Worm (Caenorhabditis elegans): ENCODE measurements around the gene inx-11.

DNA sequence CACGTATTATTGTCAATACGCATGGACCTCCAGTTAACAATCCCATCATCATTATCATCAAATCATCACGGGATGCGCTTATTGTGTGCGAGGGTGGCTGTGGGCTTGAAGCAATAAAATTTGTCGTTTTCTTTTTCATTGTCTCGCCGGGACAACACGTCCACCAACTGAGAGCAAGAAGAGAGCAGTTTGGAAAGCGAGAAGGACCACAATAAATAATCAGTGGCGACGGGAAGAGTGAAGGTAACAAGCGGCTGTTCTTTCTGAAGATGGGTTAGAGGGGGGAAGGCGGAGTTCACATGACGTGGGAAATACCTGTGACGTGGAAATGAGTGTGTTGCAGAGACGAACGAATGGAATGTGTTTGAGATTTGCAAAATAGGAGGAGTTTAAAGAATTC, 31.7 kb downstream of the inx-11 start:
- no peak for TF ChIP-seq elt-3 (tag; optimal IDR thresholded peaks at IDR 0.05)
- TF ChIP-seq blmp-1 (tag; optimal IDR thresholded peaks at IDR 0.05): no peak
- TF ChIP-seq lin-32 (GFP tag; optimal IDR thresholded peaks at IDR 0.05): no peak
- no peak for TF ChIP-seq nhr-28 (tag; optimal IDR thresholded peaks at IDR 0.05)
- TF ChIP-seq pha-4 (tag; optimal IDR thresholded peaks at IDR 0.05): no peak
- TF ChIP-seq ztf-11 (tag; optimal IDR thresholded peaks at IDR 0.05): no peak
- no peak for TF ChIP-seq unc-39 (tag; optimal IDR thresholded peaks at IDR 0.05)
- no peak for TF ChIP-seq ceh-39 (tag; optimal IDR thresholded peaks at IDR 0.05)
- no peak for TF ChIP-seq lin-13 (tag; optimal IDR thresholded peaks at IDR 0.05)
- no peak for TF ChIP-seq nhr-76 (tag; optimal IDR thresholded peaks at IDR 0.05)
- no peak for TF ChIP-seq nhr-237 (tag; optimal IDR thresholded peaks at IDR 0.05)
- no peak for TF ChIP-seq snpc-4 (tag; optimal IDR thresholded peaks at IDR 0.05)
- no peak for TF ChIP-seq bed-3 (GFP tag; optimal IDR thresholded peaks at IDR 0.05)

Data from whole organism, mixed stage, embryonic.